Worm (Caenorhabditis elegans): ENCODE measurements around the gene srg-39.

ce11 chrV:11200316-11200715 lies 48.1 kb upstream of the srg-39 start, which contains the start of gene K10D6.3:
- TF ChIP-seq dve-1 (tag; optimal IDR thresholded peaks at IDR 0.05; ENCODE audit: insufficient read depth) = no peak
- TF ChIP-seq R02D3.7 (tag; optimal IDR thresholded peaks at IDR 0.05) = no peak
- no peak for TF ChIP-seq dpl-1 (GFP tag; optimal IDR thresholded peaks at IDR 0.05)
- TF ChIP-seq spr-1 (tag; optimal IDR thresholded peaks at IDR 0.05) = no peak
- no peak for TF ChIP-seq nhr-237 (tag; optimal IDR thresholded peaks at IDR 0.05)
- TF ChIP-seq dmd-6 (GFP tag; IDR thresholded peaks at IDR 0.05) = no peak
- no peak for TF ChIP-seq skn-1 (tag; optimal IDR thresholded peaks at IDR 0.05)
- no peak for TF ChIP-seq nhr-77 (tag; optimal IDR thresholded peaks at IDR 0.05)
- no peak for TF ChIP-seq nhr-10 (tag; optimal IDR thresholded peaks at IDR 0.05)
- no peak for TF ChIP-seq aly-2 (tag; optimal IDR thresholded peaks at IDR 0.05)
- no peak for TF ChIP-seq hmg-1.1 (GFP tag; IDR thresholded peaks at IDR 0.05)
